Fruit fly (Drosophila melanogaster) whole organism, embryonic: ENCODE results near the gene CLS.
A peak's percentile ranks its signal among the peaks of the same experiment; 100 is the strongest.

Experiments
- Ada2b ChIP-seq: fragments of 200-800 bp; sonication (Bioruptor generic); IDR thresholded peaks from 2 replicates; pipeline ENCODE4 v1.3.6; 2022; ENCODE audit warnings: missing biosample characterization, missing genetic modification characterization
- CG10979 ChIP-seq: fragments of 200-800 bp; sonication (Bioruptor generic); optimal IDR thresholded peaks from 2 replicates; lab custom pipeline; 2018; ENCODE audit warnings: missing biosample characterization, mild to moderate bottlenecking, missing genetic modification characterization, moderate library complexity
- CG12769 ChIP-seq: fragments of 200-800 bp; sonication (Bioruptor generic); optimal IDR thresholded peaks from 2 replicates; lab custom pipeline; 2019; ENCODE audit warnings: missing biosample characterization, mild to moderate bottlenecking, missing genetic modification characterization, moderate library complexity
- CG14050 ChIP-seq: fragments of 200-800 bp; sonication (Bioruptor generic); IDR thresholded peaks from 3 replicates; pipeline ENCODE4 v1.3.6; 2022; ENCODE audit warnings: missing biosample characterization, missing genetic modification characterization
- CG14860 ChIP-seq: fragments of 200-800 bp; sonication (Bioruptor generic); IDR thresholded peaks from 3 replicates; pipeline ENCODE4 v1.3.6; 2022; ENCODE audit warnings: missing biosample characterization, missing genetic modification characterization; ENCODE audit not compliant: partially characterized antibody
- CG15011 ChIP-seq: fragments of 200-800 bp; sonication (Bioruptor generic); optimal IDR thresholded peaks from 3 replicates; lab custom pipeline; 2018; ENCODE audit warnings: missing biosample characterization, mild to moderate bottlenecking, missing genetic modification characterization
- CG15601 ChIP-seq: fragments of 200-800 bp; sonication (Bioruptor generic); optimal IDR thresholded peaks from 3 replicates; lab custom pipeline; 2019; ENCODE audit warnings: missing biosample characterization, mild to moderate bottlenecking, missing genetic modification characterization, moderate library complexity
- CG17328 ChIP-seq: fragments of 200-800 bp; sonication (Bioruptor generic); IDR thresholded peaks from 2 replicates; pipeline ENCODE4 v1.3.6; 2022; ENCODE audit warnings: missing biosample characterization, missing genetic modification characterization
- CG17568 ChIP-seq: fragments of 200-800 bp; sonication (Bioruptor generic); optimal IDR thresholded peaks from 2 replicates; lab custom pipeline; 2018; ENCODE audit warnings: missing biosample characterization, mild to moderate bottlenecking, missing genetic modification characterization, moderate library complexity
- CG17912 ChIP-seq: fragments of 200-800 bp; sonication (Bioruptor generic); optimal IDR thresholded peaks from 2 replicates; lab custom pipeline; 2018; ENCODE audit warnings: missing biosample characterization, mild to moderate bottlenecking, missing genetic modification characterization
- CG18764 ChIP-seq: fragments of 200-800 bp; sonication (Bioruptor generic); optimal IDR thresholded peaks from 3 replicates; lab custom pipeline; 2016; ENCODE audit warnings: missing biosample characterization, missing genetic modification characterization
- CG2116 ChIP-seq: fragments of 200-800 bp; sonication (Bioruptor generic); optimal IDR thresholded peaks from 3 replicates; lab custom pipeline; 2018; ENCODE audit warnings: missing biosample characterization, mild to moderate bottlenecking, missing genetic modification characterization
- CG3407 ChIP-seq: fragments of 200-800 bp; sonication (Bioruptor generic); optimal IDR thresholded peaks from 2 replicates; lab custom pipeline; 2018; ENCODE audit warnings: missing biosample characterization, mild to moderate bottlenecking, missing genetic modification characterization
- CG34422 ChIP-seq: fragments of 200-800 bp; sonication (Bioruptor generic); IDR thresholded peaks from 3 replicates; pipeline ENCODE4 v1.3.6; 2022; ENCODE audit warnings: missing biosample characterization, missing genetic modification characterization
- CG3838 ChIP-seq: fragments of 200-800 bp; sonication (Bioruptor generic); optimal IDR thresholded peaks from 3 replicates; lab custom pipeline; 2016; ENCODE audit warnings: missing biosample characterization, missing genetic modification characterization
- CG3995 ChIP-seq: fragments of 200-800 bp; sonication (Bioruptor generic); optimal IDR thresholded peaks from 3 replicates; lab custom pipeline; 2016; ENCODE audit warnings: missing biosample characterization, missing genetic modification characterization
- CG4404 ChIP-seq: fragments of 200-800 bp; sonication (Bioruptor generic); IDR thresholded peaks from 2 replicates; pipeline ENCODE4 v1.3.6; 2022; ENCODE audit warnings: missing biosample characterization, missing genetic modification characterization
- CG4617 ChIP-seq: fragments of 200-800 bp; sonication (Bioruptor generic); optimal IDR thresholded peaks from 3 replicates; lab custom pipeline; 2016; ENCODE audit warnings: missing biosample characterization, missing genetic modification characterization, borderline replicate concordance
- CG4820 ChIP-seq: fragments of 200-800 bp; sonication (Bioruptor generic); optimal IDR thresholded peaks from 3 replicates; lab custom pipeline; 2016; ENCODE audit warnings: missing biosample characterization, missing genetic modification characterization
- CG8478 ChIP-seq: fragments of >200 bp; optimal IDR thresholded peaks from 2 replicates; lab custom pipeline; 2018
- CG8765 ChIP-seq: fragments of 200-800 bp; sonication (Bioruptor generic); IDR thresholded peaks from 2 replicates; pipeline ENCODE4 v1.3.6; 2022; ENCODE audit warnings: missing biosample characterization, missing genetic modification characterization
- CG9727 ChIP-seq: fragments of 200-800 bp; sonication (Bioruptor generic); optimal IDR thresholded peaks from 3 replicates; lab custom pipeline; 2017; ENCODE audit warnings: missing biosample characterization, mild to moderate bottlenecking, missing genetic modification characterization
- CHES-1-like ChIP-seq: fragments of 200-800 bp; sonication (Bioruptor generic); optimal IDR thresholded peaks from 2 replicates; lab custom pipeline; 2016; ENCODE audit warnings: missing biosample characterization, missing genetic modification characterization
- Chrac-16 ChIP-seq: fragments of 200-800 bp; sonication (Bioruptor generic); optimal IDR thresholded peaks from 3 replicates; lab custom pipeline; 2016; ENCODE audit warnings: missing biosample characterization, missing genetic modification characterization
- Dfd ChIP-seq, 2 experiments: fragments of >200 bp; optimal IDR thresholded peaks; 2 replicates each; lab custom pipeline; 2017; ENCODE audit warnings: missing biosample characterization in 2 of 2, missing genetic modification characterization in 2 of 2
- Dip3 ChIP-seq: fragments of 200-800 bp; sonication (Bioruptor generic); optimal IDR thresholded peaks from 3 replicates; lab custom pipeline; 2016; ENCODE audit warnings: missing biosample characterization, missing genetic modification characterization
- HLH54F ChIP-seq: fragments of 200-800 bp; sonication (Bioruptor generic); optimal IDR thresholded peaks from 3 replicates; lab custom pipeline; 2016; ENCODE audit warnings: missing biosample characterization, missing genetic modification characterization
- HmgZ ChIP-seq: fragments of 200-800 bp; sonication (Bioruptor generic); optimal IDR thresholded peaks from 2 replicates; lab custom pipeline; 2018; ENCODE audit warnings: missing biosample characterization, mild to moderate bottlenecking, missing genetic modification characterization
- Side ChIP-seq: fragments of 200-800 bp; sonication (Bioruptor generic); optimal IDR thresholded peaks from 2 replicates; lab custom pipeline; 2016; ENCODE audit warnings: missing biosample characterization, missing genetic modification characterization
- Six4 ChIP-seq: fragments of 200-800 bp; sonication (Bioruptor generic); optimal IDR thresholded peaks from 2 replicates; lab custom pipeline; 2016; ENCODE audit warnings: missing biosample characterization, missing genetic modification characterization
- ab ChIP-seq: fragments of 200-800 bp; sonication (Bioruptor generic); optimal IDR thresholded peaks from 2 replicates; lab custom pipeline; 2016; ENCODE audit warnings: missing biosample characterization, missing genetic modification characterization
- amos ChIP-seq: fragments of 200-800 bp; sonication (Bioruptor generic); IDR thresholded peaks from 2 replicates; pipeline ENCODE4 v1.3.6; 2022; ENCODE audit warnings: missing biosample characterization, missing genetic modification characterization; ENCODE audit not compliant: partially characterized antibody
- aop ChIP-seq: fragments of 200-800 bp; sonication (Bioruptor generic); IDR thresholded peaks from 2 replicates; pipeline ENCODE4 v1.3.6; 2022; ENCODE audit warnings: missing biosample characterization, missing genetic modification characterization
- dmrt99B ChIP-seq: fragments of 200-800 bp; sonication (Bioruptor generic); optimal IDR thresholded peaks from 2 replicates; lab custom pipeline; 2018; ENCODE audit warnings: missing biosample characterization, mild to moderate bottlenecking, missing genetic modification characterization, moderate library complexity
- emc ChIP-seq: fragments of 200-800 bp; sonication (Bioruptor generic); optimal IDR thresholded peaks from 2 replicates; lab custom pipeline; 2016; ENCODE audit warnings: missing biosample characterization, missing genetic modification characterization
- fu2 ChIP-seq: fragments of 200-800 bp; sonication (Bioruptor generic); optimal IDR thresholded peaks from 2 replicates; lab custom pipeline; 2016; ENCODE audit warnings: missing biosample characterization, missing genetic modification characterization
- gsb-n ChIP-seq: fragments of 200-800 bp; sonication (Bioruptor generic); optimal IDR thresholded peaks from 3 replicates; lab custom pipeline; 2018; ENCODE audit warnings: missing biosample characterization, mild to moderate bottlenecking, missing genetic modification characterization
- ham ChIP-seq: fragments of 200-800 bp; sonication (Bioruptor generic); IDR thresholded peaks from 2 replicates; pipeline ENCODE4 v1.3.6; 2022; ENCODE audit warnings: missing biosample characterization, missing genetic modification characterization
- insv ChIP-seq, 2 experiments: fragments of 200-800 bp; sonication (Bioruptor generic); optimal IDR thresholded peaks; 3 replicates each; lab custom pipeline; 2016 to 2018; ENCODE audit warnings: missing biosample characterization in 2 of 2, missing genetic modification characterization in 2 of 2
- jumu ChIP-seq: fragments of 200-800 bp; sonication (Bioruptor generic); optimal IDR thresholded peaks from 3 replicates; lab custom pipeline; 2016; ENCODE audit warnings: missing biosample characterization, missing genetic modification characterization
- lmd ChIP-seq: fragments of 200-800 bp; sonication (Bioruptor generic); IDR thresholded peaks from 2 replicates; pipeline ENCODE4 v1.3.6; 2022; ENCODE audit warnings: missing biosample characterization, missing genetic modification characterization
- nmo ChIP-seq: fragments of 200-800 bp; sonication (Bioruptor generic); optimal IDR thresholded peaks from 2 replicates; lab custom pipeline; 2018; ENCODE audit warnings: missing biosample characterization, mild to moderate bottlenecking, missing genetic modification characterization, moderate library complexity
- pita ChIP-seq: fragments of 200-800 bp; sonication (Bioruptor generic); optimal IDR thresholded peaks from 2 replicates; lab custom pipeline; 2017; ENCODE audit warnings: missing biosample characterization, mild to moderate bottlenecking, missing genetic modification characterization
- repo ChIP-seq: fragments of 200-800 bp; sonication (Bioruptor generic); optimal IDR thresholded peaks from 2 replicates; lab custom pipeline; 2016; ENCODE audit warnings: missing biosample characterization, missing genetic modification characterization
- ro ChIP-seq: fragments of 200-800 bp; sonication (Bioruptor generic); IDR thresholded peaks from 2 replicates; pipeline ENCODE4 v1.3.6; 2022; ENCODE audit warnings: missing biosample characterization, missing genetic modification characterization
- schlank ChIP-seq: fragments of 200-800 bp; sonication (Bioruptor generic); optimal IDR thresholded peaks from 2 replicates; lab custom pipeline; 2018; ENCODE audit warnings: missing biosample characterization, mild to moderate bottlenecking, missing genetic modification characterization
- sd ChIP-seq: fragments of 200-800 bp; sonication (Bioruptor generic); optimal IDR thresholded peaks from 3 replicates; lab custom pipeline; 2018; ENCODE audit warnings: missing biosample characterization, mild to moderate bottlenecking, missing genetic modification characterization, moderate library complexity
- sima ChIP-seq: fragments of 200-800 bp; sonication (Bioruptor generic); optimal IDR thresholded peaks from 2 replicates; lab custom pipeline; 2016; ENCODE audit warnings: missing biosample characterization, missing genetic modification characterization
- sisA ChIP-seq: fragments of 200-800 bp; sonication (Bioruptor generic); IDR thresholded peaks from 2 replicates; pipeline ENCODE4 v1.3.6; 2022; ENCODE audit warnings: missing biosample characterization, missing genetic modification characterization
- slbo ChIP-seq: fragments of 200-800 bp; sonication (Bioruptor generic); IDR thresholded peaks from 2 replicates; pipeline ENCODE4 v1.3.6; 2022; ENCODE audit warnings: missing biosample characterization, missing genetic modification characterization
- tna ChIP-seq: fragments of 200-800 bp; sonication (Bioruptor generic); IDR thresholded peaks from 2 replicates; pipeline ENCODE4 v1.3.6; 2022; ENCODE audit warnings: missing biosample characterization, missing genetic modification characterization; ENCODE audit not compliant: partially characterized antibody

CLS gene

dm6 chr3R:25646882-25647518 is 40.2 kb downstream of the CLS start (continued):
- TF ChIP-seq Dip3 (GFP tag; lab: Kevin White, UChicago) (peak; percentile 95), amos (GFP tag; lab: Robert Waterston, UW) (peak; percentile 83), dmrt99B (peak; percentile 85), ab (GFP tag; lab: Kevin White, UChicago) (peak; percentile 72), CG18764 (GFP tag; lab: Kevin White, UChicago) (peak; percentile 87), CG4404 (GFP tag; lab: Robert Waterston, UW) (peak; percentile 95), ro (GFP tag; lab: Robert Waterston, UW) (peak; percentile 76), CG34422 (peak; percentile 91), gsb-n (tag; lab: Kevin White, UChicago) (peak; percentile 86), Side (GFP tag; lab: Kevin White, UChicago) (peak; percentile 96), jumu (GFP tag; lab: Kevin White, UChicago) (peak; percentile 98), CG9727 (GFP tag; lab: Kevin White, UChicago) (peak; percentile 92), pita (GFP tag; lab: Kevin White, UChicago) (no peak), CHES-1-like (GFP tag; lab: Kevin White, UChicago) (peak; percentile 97), CG8765 (GFP tag; lab: Robert Waterston, UW) (peak; percentile 83), nmo (peak; percentile 96), schlank (peak; percentile 82), CG2116 (GFP tag; lab: Kevin White, UChicago) (peak; percentile 89), sd (tag; lab: Kevin White, UChicago) (peak; percentile 77), CG15011 (GFP tag; lab: Kevin White, UChicago) (peak; percentile 74), Dfd (GFP tag; optimal IDR thresholded peaks at IDR 0.05; lab: Kevin White, UChicago) (no peak), CG4617 (GFP tag; lab: Kevin White, UChicago) (peak; percentile 83), CG17568 (GFP tag; lab: Kevin White, UChicago) (peak; percentile 71), ham (peak; percentile 82), Six4 (GFP tag; lab: Kevin White, UChicago) (peak; percentile 88), CG14050 (GFP tag; lab: Robert Waterston, UW) (peak; percentile 80), CG14860 (GFP tag; lab: Robert Waterston, UW) (peak; percentile 86), Ada2b (GFP tag; lab: Robert Waterston, UW) (peak; percentile 86), CG3995 (peak; percentile 57), tna (GFP tag; lab: Robert Waterston, UW) (peak; percentile 70), CG17328 (GFP tag; lab: Robert Waterston, UW) (peak; percentile 90), repo (GFP tag; lab: Kevin White, UChicago) (peak; percentile 90), CG17912 (GFP tag; lab: Kevin White, UChicago) (peak; percentile 79), Chrac-16 (GFP tag; lab: Kevin White, UChicago) (peak; percentile 96), aop (peak; percentile 55; the same call in 1 of the 2 replicates), CG15601 (tag; lab: Kevin White, UChicago) (peak; percentile 90), HmgZ (tag; lab: Kevin White, UChicago) (peak; percentile 97), CG10979 (tag; lab: Kevin White, UChicago) (peak; percentile 87), sisA (GFP tag; lab: Robert Waterston, UW) (peak; percentile 94), insv (GFP tag; optimal IDR thresholded peaks at IDR 0.05; lab: Kevin White, UChicago) (peak in 1 of 2 experiments; percentile 73), emc (GFP tag; lab: Kevin White, UChicago) (peak; percentile 89), CG3407 (peak; percentile 77), CG4820 (GFP tag; lab: Kevin White, UChicago) (peak; percentile 86), lmd (GFP tag; lab: Robert Waterston, UW) (peak; percentile 93), CG3838 (peak; percentile 81), sima (GFP tag; lab: Kevin White, UChicago) (peak; percentile 63), fu2 (GFP tag; lab: Kevin White, UChicago) (peak; percentile 96), CG8478 (lab: Kevin White, UChicago) (peak; percentile 91), CG12769 (peak; percentile 95), HLH54F (peak; percentile 98), slbo (GFP tag; lab: Robert Waterston, UW) (peak; percentile 96)
